Fruit fly (Drosophila melanogaster): ENCODE measurements around the gene Hipk.

The Hipk gene

dm6 chr3L:616482-617148 lies 73.8 kb downstream of the Hipk start (continued):
- TF ChIP-seq ab (GFP tag; optimal IDR thresholded peaks at IDR 0.05), result no peak
- TF ChIP-seq zfh1 (GFP tag; IDR thresholded peaks at IDR 0.05), result peak; percentile 43; the same call in 1 of the 3 replicates
- no peak for TF ChIP-seq gcm2 (GFP tag; optimal IDR thresholded peaks at IDR 0.05)
- TF ChIP-seq CG12236 (GFP tag; optimal IDR thresholded peaks at IDR 0.05), result no peak
- TF ChIP-seq Hsf (GFP tag; optimal IDR thresholded peaks at IDR 0.05), result no peak
- no peak for TF ChIP-seq CG11723 (GFP tag; optimal IDR thresholded peaks at IDR 0.05)
- TF ChIP-seq cg (GFP tag; optimal IDR thresholded peaks at IDR 0.05), result peak; percentile 98
- TF ChIP-seq crol (GFP tag; IDR thresholded peaks at IDR 0.05), result peak; percentile 96
- peak; percentile 48; the same call in 1 of the 2 replicates for TF ChIP-seq unc-4 (GFP tag; IDR thresholded peaks at IDR 0.05; ENCODE audit: partially characterized antibody)
- no peak for TF ChIP-seq CG7786 (GFP tag; optimal IDR thresholded peaks at IDR 0.05)
- TF ChIP-seq dm (GFP tag; optimal IDR thresholded peaks at IDR 0.05), result peak; percentile 18
- TF ChIP-seq vnd (GFP tag; IDR thresholded peaks at IDR 0.05; ENCODE audit: partially characterized antibody), result no peak
- TF ChIP-seq CG32772 (GFP tag; IDR thresholded peaks at IDR 0.05), result no peak
- TF ChIP-seq CG7357 (GFP tag; IDR thresholded peaks at IDR 0.05), result no peak
- TF ChIP-seq CG34224 (GFP tag; IDR thresholded peaks at IDR 0.05; ENCODE audit: partially characterized antibody), result 0 out of 3 replicates have a peak, but pooled peaks have one; percentile 35
- TF ChIP-seq Sox100B (GFP tag; optimal IDR thresholded peaks at IDR 0.05), result no peak
- TF ChIP-seq Max (GFP tag; optimal IDR thresholded peaks at IDR 0.05), result no peak
- TF ChIP-seq slbo (GFP tag; IDR thresholded peaks at IDR 0.05), result no peak
- TF ChIP-seq wek (GFP tag; optimal IDR thresholded peaks at IDR 0.05), result no peak
- no peak for TF ChIP-seq CG34422 (GFP tag; IDR thresholded peaks at IDR 0.05)
- no peak for TF ChIP-seq CG4404 (GFP tag; IDR thresholded peaks at IDR 0.05)
- no peak for TF ChIP-seq bab2 (GFP tag; optimal IDR thresholded peaks at IDR 0.05)
- TF ChIP-seq Fer2 (tag; optimal IDR thresholded peaks at IDR 0.05), result no peak
- TF ChIP-seq Lpt (GFP tag; optimal IDR thresholded peaks at IDR 0.05), result no peak
- TF ChIP-seq CG10267 (tag; optimal IDR thresholded peaks at IDR 0.05), result no peak
- TF ChIP-seq oc (tag; optimal IDR thresholded peaks at IDR 0.05), result peak; percentile 22
- TF ChIP-seq Spps (tag; optimal IDR thresholded peaks at IDR 0.05), result no peak
- no peak for TF ChIP-seq CG8290 (GFP tag; optimal IDR thresholded peaks at IDR 0.05)
- peak in 1 of 2 experiments; percentile 34 for TF ChIP-seq CG8290 (tag; optimal IDR thresholded peaks at IDR 0.05)
- TF ChIP-seq CG13894 (tag; optimal IDR thresholded peaks at IDR 0.05), result peak; percentile 62
- no peak for TF ChIP-seq CG7928 (GFP tag; optimal IDR thresholded peaks at IDR 0.05)
- TF ChIP-seq CG3847 (GFP tag; IDR thresholded peaks at IDR 0.05), result no peak
- no peak for TF ChIP-seq hkb (optimal IDR thresholded peaks at IDR 0.05)
- no peak for TF ChIP-seq hkb (GFP tag; IDR thresholded peaks at IDR 0.05)
- TF ChIP-seq Meics (GFP tag; optimal IDR thresholded peaks at IDR 0.05), result no peak
- TF ChIP-seq sr (GFP tag; IDR thresholded peaks at IDR 0.05), result peak; percentile 94
- no peak for TF ChIP-seq NfI (GFP tag; optimal IDR thresholded peaks at IDR 0.05)
- TF ChIP-seq Doc2 (GFP tag; IDR thresholded peaks at IDR 0.05), result no peak
- peak; percentile 88 for TF ChIP-seq Adf1 (GFP tag; IDR thresholded peaks at IDR 0.05)
- peak; percentile 27; the same call in 1 of the 2 replicates for TF ChIP-seq MBD-R2 (GFP tag; IDR thresholded peaks at IDR 0.05)
- no peak for TF ChIP-seq CG17385 (GFP tag; optimal IDR thresholded peaks at IDR 0.05)
- TF ChIP-seq Dll (GFP tag; IDR thresholded peaks at IDR 0.05; ENCODE audit: partially characterized antibody), result peak; percentile 38; the same call in 1 of the 4 replicates
- no peak for TF ChIP-seq Fer3 (tag; optimal IDR thresholded peaks at IDR 0.05)
- TF ChIP-seq CG6254 (GFP tag; optimal IDR thresholded peaks at IDR 0.05), result no peak

Measured in whole organism, embryonic.